Worm (Caenorhabditis elegans): ENCODE data around the gene ZK185.3.

ce11 chrIV:4579472-4579871 is 49.2 kb upstream of the ZK185.3 start:
- no peak for TF ChIP-seq nhr-11 (tag; optimal IDR thresholded peaks at IDR 0.05)
- TF ChIP-seq dve-1 (tag; optimal IDR thresholded peaks at IDR 0.05; ENCODE audit: insufficient read depth) = no peak
- TF ChIP-seq mep-1 (tag; optimal IDR thresholded peaks at IDR 0.05) = no peak
- no peak for TF ChIP-seq rbr-2 (tag; optimal IDR thresholded peaks at IDR 0.05)
- no peak for TF ChIP-seq spr-1 (tag; optimal IDR thresholded peaks at IDR 0.05)

All from whole organism, L4 larva.